Worm (Caenorhabditis elegans): Measurements from ENCODE around the gene tceb-3.
"Not testable (repeated sequence)": the region's sequence is repeated elsewhere in the genome, so short reads cannot be mapped to it uniquely, and the experiment has no call there.

DNA sequence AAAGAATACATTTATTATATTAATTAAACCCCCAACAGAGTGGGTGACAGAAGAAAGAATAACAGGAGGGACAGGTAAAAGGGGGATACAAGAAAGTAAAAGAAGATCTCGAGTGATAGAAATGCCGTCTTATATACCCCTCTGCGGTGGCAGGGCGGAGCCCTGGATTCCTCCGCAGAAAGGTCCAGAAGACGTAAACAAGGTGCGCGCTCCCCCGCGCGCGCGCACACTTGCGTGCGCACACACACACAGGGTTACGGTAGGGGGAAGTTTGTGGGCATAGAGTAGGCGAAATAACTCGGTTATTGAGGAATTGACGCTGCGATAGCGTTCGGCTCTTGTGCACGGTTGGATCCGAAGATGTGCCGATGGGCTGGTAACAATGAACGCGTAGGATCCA lies 5.3 kb downstream of the tceb-3 start, which contains the start of gene R03D7.15:
- not testable (repeated sequence) for TF ChIP-seq ztf-11 (tag; optimal IDR thresholded peaks at IDR 0.05); crh-2 (tag; optimal IDR thresholded peaks at IDR 0.05); zag-1 (tag; optimal IDR thresholded peaks at IDR 0.05); skn-1 (tag; optimal IDR thresholded peaks at IDR 0.05); nhr-12 (tag; optimal IDR thresholded peaks at IDR 0.05); blmp-1 (tag; optimal IDR thresholded peaks at IDR 0.05; ENCODE audit: insufficient read depth); nhr-11 (tag; optimal IDR thresholded peaks at IDR 0.05); lin-13 (GFP tag; optimal IDR thresholded peaks at IDR 0.05); lsy-2 (tag; optimal IDR thresholded peaks at IDR 0.05)

Measured in whole organism, L2 larva.